Worm (Caenorhabditis elegans) whole organism, young adult: ENCODE measurements around the gene Y37H2A.7.

ENCODE experiments used
- T07F8.4 ChIP-seq: sonication (generic microtip); optimal IDR thresholded peaks from 2 replicates; lab custom pipeline; 2016; ENCODE audit warnings: mild to moderate bottlenecking, missing genetic modification characterization, moderate library complexity, missing compliant biosample characterization
- Y53G8AR.9 ChIP-seq: fragments of 200-800 bp; sonication (Bioruptor generic); conservative IDR thresholded peaks from 2 replicates; pipeline ENCODE4 v1.3.6; 2022; ENCODE audit warnings: missing genetic modification reagents, missing genetic modification characterization, missing compliant biosample characterization
- akir-1 ChIP-seq: fragments of 200-800 bp; sonication (Bioruptor generic); optimal IDR thresholded peaks from 2 replicates; lab custom pipeline; 2018; ENCODE audit warnings: mild to moderate bottlenecking, missing genetic modification characterization, moderate library complexity, missing compliant biosample characterization
- ama-1 ChIP-seq, 3 experiments: fragments of 150-350 bp in 1 of 3; sonication (generic microtip) in 2 of 3; optimal IDR thresholded peaks; 2 replicates each; lab custom pipeline; 2014 to 2018; ENCODE audit warnings: missing biosample characterization in 2 of 3, missing genetic modification characterization in 2 of 3, missing genetic modification reagents in 2 of 3
- athp-1 ChIP-seq: sonication (generic microtip); optimal IDR thresholded peaks from 2 replicates; lab custom pipeline; 2017; ENCODE audit warnings: mild to moderate bottlenecking, missing genetic modification characterization, missing compliant biosample characterization
- cebp-1 ChIP-seq, 2 experiments: fragments of 200-800 bp in 1 of 2; sonication (Bioruptor generic) in 1 of 2; sonication (generic microtip) in 1 of 2; IDR thresholded peaks in 1 of 2; optimal IDR thresholded peaks in 1 of 2; 2 replicates each; pipeline versions ENCODE4 v1.3.6 to Lab custom; 2017 to 2022; ENCODE audit warnings: missing compliant biosample characterization in 2 of 2, missing genetic modification characterization in 2 of 2, mild to moderate bottlenecking in 1 of 2, missing genetic modification reagents in 1 of 2, moderate library complexity in 1 of 2
- ceh-91 ChIP-seq: fragments of 200-800 bp; sonication (Bioruptor generic); IDR thresholded peaks from 2 replicates; pipeline ENCODE4 v1.3.6; 2022; ENCODE audit warnings: missing genetic modification reagents, missing genetic modification characterization, missing compliant biosample characterization
- gei-17 ChIP-seq: fragments of 200-800 bp; sonication (Bioruptor generic); optimal IDR thresholded peaks from 2 replicates; lab custom pipeline; 2018; ENCODE audit warnings: mild to moderate bottlenecking, missing genetic modification characterization, missing compliant biosample characterization
- nfya-1 ChIP-seq: sonication (generic microtip); optimal IDR thresholded peaks from 2 replicates; lab custom pipeline; 2017; ENCODE audit warnings: antibody characterized with exemption, missing compliant biosample characterization, missing genetic modification characterization, borderline replicate concordance; ENCODE audit not compliant: insufficient read depth
- nfya-2 ChIP-seq: fragments of 200-800 bp; sonication (Bioruptor generic); IDR thresholded peaks from 2 replicates; pipeline ENCODE4 v1.3.6; 2022; ENCODE audit warnings: missing genetic modification reagents, missing genetic modification characterization, missing compliant biosample characterization
- nfyb-1 ChIP-seq: fragments of 200-800 bp; sonication (Bioruptor generic); IDR thresholded peaks from 2 replicates; pipeline ENCODE4 v1.3.6; 2022; ENCODE audit warnings: missing genetic modification reagents, missing genetic modification characterization, missing compliant biosample characterization
- sdz-38 ChIP-seq: sonication (generic microtip); optimal IDR thresholded peaks from 2 replicates; lab custom pipeline; 2016; ENCODE audit warnings: missing genotype, missing genetic modification characterization, missing compliant biosample characterization
- snpc-4 ChIP-seq, 5 experiments: fragments of 150-350 bp in 1 of 5; sonication (generic microtip) in 4 of 5; optimal IDR thresholded peaks; 2 replicates each; lab custom pipeline; 2014 to 2018; ENCODE audit warnings: missing genetic modification characterization in 5 of 5, missing biosample characterization in 3 of 5, antibody characterized with exemption in 2 of 5, mild to moderate bottlenecking in 2 of 5, missing compliant biosample characterization in 2 of 5, missing genotype in 2 of 5, moderate library complexity in 2 of 5, missing genetic modification reagents in 1 of 5
- unc-62 ChIP-seq: fragments of 150-350 bp; optimal IDR thresholded peaks from 2 replicates; lab custom pipeline; 2014; ENCODE audit warnings: missing biosample characterization, missing genetic modification reagents, missing genetic modification characterization

DNA sequence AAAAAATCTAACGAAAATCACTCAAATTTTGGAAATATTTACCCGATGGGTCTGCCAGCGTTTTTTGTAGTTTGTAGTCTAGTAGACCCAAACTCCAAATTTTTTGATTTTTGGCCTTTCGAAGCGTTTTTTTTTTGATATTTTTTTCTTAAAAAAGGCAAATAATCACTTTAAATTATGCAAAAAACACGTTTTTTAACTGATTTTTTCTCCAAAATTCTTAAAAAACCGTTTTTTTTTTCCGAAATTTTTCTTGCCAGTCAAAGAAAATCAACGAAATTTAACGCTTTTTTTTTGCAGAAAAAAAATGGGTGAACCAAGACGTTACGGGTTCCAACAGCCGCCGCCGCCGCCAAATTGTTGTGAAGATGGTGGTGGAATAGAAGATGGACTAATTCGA, 26.3 kb downstream of the Y37H2A.7 start, which contains the start of gene Y37H2A.1:
- TF ChIP-seq nfya-1 (tag; lab: Kevin White, UChicago) (no peak), cebp-1 (GFP tag; IDR thresholded peaks at IDR 0.05; lab: Robert Waterston, UW) (no peak), cebp-1 (tag; optimal IDR thresholded peaks at IDR 0.05; lab: Kevin White, UChicago) (no peak), athp-1 (no peak), nfya-2 (GFP tag; lab: Robert Waterston, UW) (no peak), ceh-91 (GFP tag; lab: Robert Waterston, UW) (no peak), nfyb-1 (no peak), Y53G8AR.9 (GFP tag; lab: Robert Waterston, UW) (no peak), unc-62 (GFP tag; lab: Kevin White, UChicago) (no peak), T07F8.4 (tag; lab: Kevin White, UChicago) (no peak), gei-17 (no peak), sdz-38 (tag; lab: Kevin White, UChicago) (no peak), ama-1 (optimal IDR thresholded peaks at IDR 0.05; lab: Kevin White, UChicago) (no peak), ama-1 (GFP tag; optimal IDR thresholded peaks at IDR 0.05; lab: Kevin White, UChicago) (no peak), snpc-4 (GFP tag; optimal IDR thresholded peaks at IDR 0.05; lab: Kevin White, UChicago) (no peak), snpc-4 (tag; optimal IDR thresholded peaks at IDR 0.05; lab: Kevin White, UChicago) (no peak), akir-1 (no peak)
